Worm (Caenorhabditis elegans) whole organism, mixed stage, embryonic: ENCODE data around the gene best-9.

Source experiments
- ceh-83 ChIP-seq: fragments of 200-800 bp; sonication (Bioruptor generic); optimal IDR thresholded peaks from 2 replicates; lab custom pipeline; 2018; ENCODE audit warnings: mild to moderate bottlenecking, missing genetic modification characterization, missing compliant biosample characterization
- lin-13 ChIP-seq: fragments of 150-350 bp; optimal IDR thresholded peaks from 2 replicates; lab custom pipeline; 2014; ENCODE audit warnings: missing biosample characterization, missing genetic modification characterization
- nhr-28 ChIP-seq: fragments of 150-350 bp; optimal IDR thresholded peaks from 2 replicates; lab custom pipeline; 2014; ENCODE audit warnings: missing biosample characterization, missing genetic modification characterization
- pha-4 ChIP-seq: fragments of 150-350 bp; optimal IDR thresholded peaks from 2 replicates; lab custom pipeline; 2018; ENCODE audit warnings: missing biosample characterization, missing genetic modification reagents, missing genetic modification characterization
- unc-39 ChIP-seq: fragments of 150-350 bp; optimal IDR thresholded peaks from 2 replicates; lab custom pipeline; 2014; ENCODE audit warnings: missing biosample characterization, missing genetic modification characterization
- unc-62 ChIP-seq: fragments of 150-350 bp; optimal IDR thresholded peaks from 2 replicates; lab custom pipeline; 2014; ENCODE audit warnings: missing biosample characterization, missing genetic modification reagents, missing genetic modification characterization
- ztf-11 ChIP-seq: fragments of 150-350 bp; optimal IDR thresholded peaks from 2 replicates; lab custom pipeline; 2014; ENCODE audit warnings: missing biosample characterization, missing genetic modification characterization

DNA sequence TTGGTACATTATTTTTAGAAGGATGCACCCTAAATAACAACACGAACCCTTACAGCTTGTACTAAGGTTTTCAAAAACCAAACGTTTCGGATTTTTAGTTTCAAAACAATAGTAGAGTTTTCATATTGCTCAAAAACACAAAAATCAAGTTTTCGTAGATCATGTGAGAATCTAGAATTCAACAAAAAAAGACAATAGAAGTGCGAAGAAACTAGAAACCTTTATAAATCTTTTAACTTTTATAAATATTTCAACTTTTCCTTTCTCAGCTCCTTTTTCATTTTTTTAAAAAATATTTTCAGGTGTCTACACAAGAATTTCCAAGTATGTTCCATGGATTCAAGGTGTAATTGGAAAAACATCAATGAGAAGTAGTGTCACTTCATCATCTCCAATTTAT lies at the start of gene best-9:
- TF ChIP-seq nhr-28 (tag; lab: Kevin White, UChicago): no peak
- TF ChIP-seq pha-4 (tag; lab: Kevin White, UChicago): no peak
- no peak for TF ChIP-seq lin-13 (tag; lab: Kevin White, UChicago)
- no peak for TF ChIP-seq unc-39 (tag; lab: Kevin White, UChicago)
- no peak for TF ChIP-seq ztf-11 (tag; lab: Kevin White, UChicago)
- TF ChIP-seq ceh-83: no peak
- no peak for TF ChIP-seq unc-62 (GFP tag; lab: Kevin White, UChicago)
